Worm (Caenorhabditis elegans) whole organism, L1 larva: ENCODE data around the gene F36A4.3.

Experiments used
- C34B4.2 ChIP-seq: sonication (generic microtip); optimal IDR thresholded peaks from 2 replicates; lab custom pipeline; 2017; ENCODE audit warnings: mild to moderate bottlenecking, missing genetic modification characterization, missing compliant biosample characterization
- Y116A8C.19 ChIP-seq: sonication (generic microtip); optimal IDR thresholded peaks from 2 replicates; lab custom pipeline; 2016; ENCODE audit warnings: missing compliant biosample characterization, missing genetic modification characterization, borderline replicate concordance
- aha-1 ChIP-seq: fragments of 150-350 bp; optimal IDR thresholded peaks from 2 replicates; lab custom pipeline; 2014; ENCODE audit warnings: missing biosample characterization, missing genetic modification characterization
- alr-1 ChIP-seq: fragments of 200-800 bp; sonication (Bioruptor generic); optimal IDR thresholded peaks from 2 replicates; lab custom pipeline; 2018; ENCODE audit warnings: borderline replicate concordance, mild to moderate bottlenecking, missing genetic modification characterization, missing compliant biosample characterization
- aly-2 ChIP-seq: fragments of 150-350 bp; optimal IDR thresholded peaks from 2 replicates; lab custom pipeline; 2014; ENCODE audit warnings: missing biosample characterization, missing genetic modification characterization
- ama-1 ChIP-seq: fragments of 150-350 bp; optimal IDR thresholded peaks from 2 replicates; lab custom pipeline; 2014
- ceh-8 ChIP-seq: fragments of 200-800 bp; sonication (Bioruptor generic); optimal IDR thresholded peaks from 2 replicates; lab custom pipeline; 2018; ENCODE audit warnings: mild to moderate bottlenecking, missing genetic modification characterization, moderate library complexity, missing compliant biosample characterization
- ceh-82 ChIP-seq, 3 experiments: fragments of 150-350 bp in 1 of 3; sonication (generic microtip) in 2 of 3; optimal IDR thresholded peaks; 2 replicates each; lab custom pipeline; 2014 to 2017; ENCODE audit warnings: missing biosample characterization in 3 of 3, missing genetic modification characterization in 3 of 3
- ceh-90 ChIP-seq: sonication (generic microtip); optimal IDR thresholded peaks from 2 replicates; lab custom pipeline; 2016; ENCODE audit warnings: missing genetic modification characterization, missing compliant biosample characterization
- ces-1 ChIP-seq: fragments of 150-350 bp; optimal IDR thresholded peaks from 2 replicates; lab custom pipeline; 2014; ENCODE audit warnings: missing biosample characterization, missing genetic modification reagents, missing genetic modification characterization
- dpl-1 ChIP-seq, 3 experiments: fragments of 150-350 bp in 2 of 3; sonication (generic microtip) in 1 of 3; optimal IDR thresholded peaks; 2 replicates each; lab custom pipeline; 2014 to 2017; ENCODE audit warnings: missing biosample characterization in 3 of 3, missing genetic modification characterization in 3 of 3, missing genetic modification reagents in 3 of 3
- dsc-1 ChIP-seq: sonication (generic microtip); optimal IDR thresholded peaks from 2 replicates; lab custom pipeline; 2016; ENCODE audit warnings: mild to moderate bottlenecking, missing genetic modification characterization, missing compliant biosample characterization
- efl-1 ChIP-seq, 4 experiments: fragments of 150-350 bp; optimal IDR thresholded peaks in 3 of 4; peaks in 1 of 4; 1 replicate in 1 of 4; 2 replicates in 3 of 4; lab custom pipeline; 2014; ENCODE audit warnings: missing biosample characterization in 2 of 4, missing genetic modification characterization in 2 of 4, missing genetic modification reagents in 2 of 4
- efl-3 ChIP-seq: fragments of 200-800 bp; sonication (Bioruptor generic); optimal IDR thresholded peaks from 2 replicates; lab custom pipeline; 2018; ENCODE audit warnings: mild to moderate bottlenecking, missing genetic modification characterization, missing compliant biosample characterization
- egl-13 ChIP-seq: sonication (generic microtip); optimal IDR thresholded peaks from 2 replicates; lab custom pipeline; 2016; ENCODE audit warnings: missing genotype, missing genetic modification reagents, missing genetic modification characterization, missing compliant biosample characterization
- elt-3 ChIP-seq, 6 experiments: fragments of 150-350 bp in 1 of 6; sonication (generic microtip); optimal IDR thresholded peaks; 2 replicates each; lab custom pipeline; 2017 to 2018; ENCODE audit warnings: missing biosample characterization in 6 of 6, missing genetic modification characterization in 6 of 6, inconsistent platforms in 1 of 6
- ets-5 ChIP-seq: fragments of 200-800 bp; sonication (Bioruptor generic); IDR thresholded peaks from 2 replicates; pipeline ENCODE4 v1.3.6; 2022; ENCODE audit warnings: missing genetic modification characterization, missing compliant biosample characterization
- fkh-4 ChIP-seq: sonication (generic microtip); optimal IDR thresholded peaks from 2 replicates; lab custom pipeline; 2016; ENCODE audit warnings: missing compliant biosample characterization, missing genetic modification characterization, borderline replicate concordance
- fos-1 ChIP-seq: fragments of 150-350 bp; optimal IDR thresholded peaks from 2 replicates; lab custom pipeline; 2014; ENCODE audit warnings: missing biosample characterization, missing genetic modification characterization
- hlh-4 ChIP-seq: sonication (generic microtip); optimal IDR thresholded peaks from 2 replicates; lab custom pipeline; 2016; ENCODE audit warnings: mild to moderate bottlenecking, missing genetic modification characterization, missing compliant biosample characterization
- isw-1 ChIP-seq: fragments of 200-800 bp; sonication (Bioruptor generic); IDR thresholded peaks from 2 replicates; pipeline ENCODE4 v1.3.6; 2022; ENCODE audit warnings: missing genetic modification characterization, missing compliant biosample characterization
- jun-1 ChIP-seq: fragments of 150-350 bp; optimal IDR thresholded peaks from 2 replicates; lab custom pipeline; 2014; ENCODE audit warnings: missing biosample characterization, missing genetic modification reagents, missing genetic modification characterization
- lin-35 ChIP-seq, 2 experiments: fragments of 150-350 bp; optimal IDR thresholded peaks; 2 replicates each; lab custom pipeline; 2014; ENCODE audit warnings: missing biosample characterization in 2 of 2, missing genetic modification characterization in 2 of 2, missing genetic modification reagents in 2 of 2
- lin-39 ChIP-seq: fragments of 150-350 bp; optimal IDR thresholded peaks from 2 replicates; lab custom pipeline; 2014; ENCODE audit warnings: missing biosample characterization, missing genetic modification reagents, missing genetic modification characterization
- lsy-2 ChIP-seq, 2 experiments: fragments of 150-350 bp; optimal IDR thresholded peaks; 2 replicates each; lab custom pipeline; 2014; ENCODE audit warnings: missing biosample characterization in 2 of 2, missing genetic modification characterization in 2 of 2
- mdl-1 ChIP-seq, 2 experiments: fragments of 150-350 bp; optimal IDR thresholded peaks; 2 replicates each; lab custom pipeline; 2014 to 2017; ENCODE audit warnings: missing biosample characterization in 2 of 2, missing genetic modification characterization in 2 of 2, inconsistent platforms in 1 of 2
- mef-2 ChIP-seq: fragments of 150-350 bp; optimal IDR thresholded peaks from 2 replicates; lab custom pipeline; 2014; ENCODE audit warnings: missing biosample characterization, missing genetic modification characterization
- mep-1 ChIP-seq: fragments of 150-350 bp; optimal IDR thresholded peaks from 2 replicates; lab custom pipeline; 2014; ENCODE audit warnings: missing biosample characterization, missing genetic modification characterization
- nhr-11 ChIP-seq: fragments of 150-350 bp; optimal IDR thresholded peaks from 2 replicates; lab custom pipeline; 2014; ENCODE audit warnings: missing biosample characterization, missing genetic modification characterization
- nhr-12 ChIP-seq: sonication (generic microtip); optimal IDR thresholded peaks from 2 replicates; lab custom pipeline; 2017; ENCODE audit warnings: missing biosample characterization, missing genetic modification characterization
- nhr-19 ChIP-seq: fragments of 200-800 bp; sonication (Bioruptor generic); conservative IDR thresholded peaks from 2 replicates; pipeline ENCODE4 v1.3.6; 2022; ENCODE audit warnings: missing genetic modification characterization, missing compliant biosample characterization
- nhr-20 ChIP-seq: sonication (generic microtip); optimal IDR thresholded peaks from 2 replicates; lab custom pipeline; 2016; ENCODE audit warnings: mild to moderate bottlenecking, missing genetic modification characterization, missing compliant biosample characterization
- nhr-237 ChIP-seq: fragments of 150-350 bp; optimal IDR thresholded peaks from 2 replicates; lab custom pipeline; 2014; ENCODE audit warnings: missing biosample characterization, missing genetic modification characterization
- nhr-28 ChIP-seq: fragments of 150-350 bp; optimal IDR thresholded peaks from 2 replicates; lab custom pipeline; 2014; ENCODE audit warnings: missing biosample characterization, missing genetic modification characterization
- nhr-47 ChIP-seq: sonication (generic microtip); optimal IDR thresholded peaks from 2 replicates; lab custom pipeline; 2016; ENCODE audit warnings: mild to moderate bottlenecking, missing genetic modification characterization, moderate library complexity, missing compliant biosample characterization
- nhr-76 ChIP-seq: sonication (generic microtip); optimal IDR thresholded peaks from 2 replicates; lab custom pipeline; 2017; ENCODE audit warnings: missing biosample characterization, missing genetic modification characterization
- nhr-85 ChIP-seq: sonication (generic microtip); peaks from one replicate; lab custom pipeline; 2016; ENCODE audit warnings: missing genetic modification characterization, inconsistent platforms, missing compliant biosample characterization
- nhr-90 ChIP-seq: sonication (generic microtip); optimal IDR thresholded peaks from 2 replicates; lab custom pipeline; 2016; ENCODE audit warnings: mild to moderate bottlenecking, missing genetic modification characterization, missing compliant biosample characterization; ENCODE audit not compliant: poor library complexity
- pax-3 ChIP-seq: fragments of 200-800 bp; sonication (Bioruptor generic); optimal IDR thresholded peaks from 2 replicates; lab custom pipeline; 2018; ENCODE audit warnings: mild to moderate bottlenecking, missing genetic modification characterization, moderate library complexity, missing compliant biosample characterization
- pqm-1 ChIP-seq: sonication (generic microtip); optimal IDR thresholded peaks from 3 replicates; lab custom pipeline; 2017; ENCODE audit warnings: missing biosample characterization, missing genetic modification characterization
- skn-1 ChIP-seq: fragments of 150-350 bp; optimal IDR thresholded peaks from 2 replicates; lab custom pipeline; 2014; ENCODE audit warnings: missing biosample characterization, missing genetic modification characterization
- sox-4 ChIP-seq: sonication (generic microtip); optimal IDR thresholded peaks from 2 replicates; lab custom pipeline; 2016; ENCODE audit warnings: missing genetic modification characterization, missing compliant biosample characterization
- sup-37 ChIP-seq: fragments of 200-800 bp; sonication (Bioruptor generic); optimal IDR thresholded peaks from 2 replicates; lab custom pipeline; 2018; ENCODE audit warnings: mild to moderate bottlenecking, missing genetic modification characterization, missing compliant biosample characterization
- swsn-7 ChIP-seq: sonication (generic microtip); optimal IDR thresholded peaks from 2 replicates; lab custom pipeline; 2016; ENCODE audit warnings: missing genetic modification characterization, missing compliant biosample characterization
- tbx-2 ChIP-seq: sonication (generic microtip); optimal IDR thresholded peaks from 2 replicates; lab custom pipeline; 2016; ENCODE audit warnings: missing genetic modification characterization, missing compliant biosample characterization
- tlp-1 ChIP-seq: fragments of 150-350 bp; optimal IDR thresholded peaks from 2 replicates; lab custom pipeline; 2014; ENCODE audit warnings: missing biosample characterization, missing genetic modification characterization
- unc-130 ChIP-seq: fragments of 150-350 bp; optimal IDR thresholded peaks from 2 replicates; lab custom pipeline; 2017; ENCODE audit warnings: missing biosample characterization, missing genetic modification characterization, inconsistent platforms
- unc-30 ChIP-seq: sonication (generic microtip); optimal IDR thresholded peaks from 2 replicates; lab custom pipeline; 2017; ENCODE audit warnings: missing biosample characterization, missing genetic modification characterization
- unc-62 ChIP-seq: fragments of 150-350 bp; optimal IDR thresholded peaks from 2 replicates; lab custom pipeline; 2014; ENCODE audit warnings: missing biosample characterization, missing genetic modification reagents, missing genetic modification characterization
- unc-98 ChIP-seq: fragments of 200-800 bp; sonication (Bioruptor generic); IDR thresholded peaks from 2 replicates; pipeline ENCODE4 v1.3.6; 2022; ENCODE audit warnings: missing genetic modification characterization, missing compliant biosample characterization
- vab-15 ChIP-seq: sonication (generic microtip); optimal IDR thresholded peaks from 2 replicates; lab custom pipeline; 2017; ENCODE audit warnings: missing genotype, mild to moderate bottlenecking, missing genetic modification characterization, missing compliant biosample characterization
- xbp-1 ChIP-seq: sonication (generic microtip); optimal IDR thresholded peaks from 2 replicates; lab custom pipeline; 2016; ENCODE audit warnings: missing genetic modification characterization, missing compliant biosample characterization
- ztf-11 ChIP-seq, 2 experiments: sonication (generic microtip); optimal IDR thresholded peaks; 2 replicates each; lab custom pipeline; 2016 to 2017; ENCODE audit warnings: missing genetic modification characterization in 2 of 2, missing biosample characterization in 1 of 2, missing compliant biosample characterization in 1 of 2
- ztf-4 ChIP-seq: fragments of 150-350 bp; optimal IDR thresholded peaks from 2 replicates; lab custom pipeline; 2014; ENCODE audit warnings: missing biosample characterization, missing genetic modification characterization

F36A4.3 gene

DNA sequence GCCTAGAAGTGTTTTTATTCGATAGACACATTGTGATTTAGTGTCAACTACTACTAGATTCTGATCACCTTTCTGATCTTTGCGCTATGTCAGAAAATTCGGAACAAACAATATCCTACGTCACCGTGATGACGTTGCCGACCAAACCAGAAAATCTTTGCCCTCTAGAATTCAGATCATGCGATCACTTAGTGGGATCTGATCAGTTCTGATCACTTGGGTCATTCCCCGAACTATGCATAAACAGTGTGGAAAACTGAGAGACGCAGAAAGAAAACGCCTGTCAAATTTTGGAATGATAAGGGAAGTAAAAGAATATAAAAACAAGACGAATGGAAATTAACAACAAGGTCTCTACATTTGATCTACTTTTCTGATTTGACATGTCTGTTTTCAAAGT is 25.1 kb downstream of the F36A4.3 start, which contains the start of gene F15E6.3:
F15E6.3 (plus strand) TSS at position 344 of the 400 bp plus-strand sequence.
- TF ChIP-seq aly-2 (no peak), tbx-2 (tag; lab: Kevin White, UChicago) (peak; percentile 46), ets-5 (no peak), pax-3 (tag; lab: Kevin White, UChicago) (no peak), xbp-1 (tag; lab: Kevin White, UChicago) (peak; percentile 32), lin-35 (GFP tag; optimal IDR thresholded peaks at IDR 0.05; lab: Kevin White, UChicago) (peak in 1 of 2 experiments; percentile 60), nhr-237 (tag; lab: Kevin White, UChicago) (no peak), nhr-19 (peak; percentile 40), unc-30 (tag; lab: Kevin White, UChicago) (no peak), mdl-1 (tag; optimal IDR thresholded peaks at IDR 0.05; lab: Kevin White, UChicago) (peak in 1 of 2 experiments; percentile 66), ceh-82 (tag; optimal IDR thresholded peaks at IDR 0.05; lab: Kevin White, UChicago) (no peak), tlp-1 (tag; lab: Kevin White, UChicago) (no peak), nhr-90 (tag; lab: Kevin White, UChicago) (peak; percentile 24), nhr-11 (no peak), unc-62 (GFP tag; lab: Kevin White, UChicago) (no peak), nhr-20 (tag; lab: Kevin White, UChicago) (peak; percentile 79), nhr-76 (tag; lab: Kevin White, UChicago) (no peak), skn-1 (tag; lab: Kevin White, UChicago) (no peak), fkh-4 (no peak), dsc-1 (tag; lab: Kevin White, UChicago) (no peak), sox-4 (tag; lab: Kevin White, UChicago) (no peak), jun-1 (no peak), lin-39 (tag; lab: Kevin White, UChicago) (no peak), ces-1 (GFP tag; lab: Kevin White, UChicago) (no peak), pqm-1 (tag; lab: Kevin White, UChicago) (no peak), unc-130 (tag; lab: Kevin White, UChicago) (peak; percentile 39), lsy-2 (tag; optimal IDR thresholded peaks at IDR 0.05; lab: Kevin White, UChicago) (peak in 1 of 2 experiments; percentile 42), ztf-11 (tag; optimal IDR thresholded peaks at IDR 0.05; lab: Kevin White, UChicago) (no peak), vab-15 (no peak), nhr-12 (tag; lab: Kevin White, UChicago) (no peak), alr-1 (tag; lab: Kevin White, UChicago) (no peak), nhr-28 (no peak), mef-2 (tag; lab: Kevin White, UChicago) (no peak), hlh-4 (no peak), C34B4.2 (tag; lab: Kevin White, UChicago) (no peak), ama-1 (lab: Kevin White, UChicago) (no peak), Y116A8C.19 (tag; lab: Kevin White, UChicago) (no peak), ceh-90 (tag; lab: Kevin White, UChicago) (no peak), aha-1 (tag; lab: Kevin White, UChicago) (no peak), fos-1 (no peak), nhr-85 (tag; lab: Kevin White, UChicago) (peak; percentile 94), isw-1 (GFP tag; lab: Robert Waterston, UW) (no peak), unc-98 (GFP tag; lab: Robert Waterston, UW) (no peak), swsn-7 (tag; lab: Kevin White, UChicago) (no peak), dpl-1 (GFP tag; optimal IDR thresholded peaks at IDR 0.05; lab: Kevin White, UChicago) (no peak), efl-1 (optimal IDR thresholded peaks at IDR 0.05; lab: Kevin White, UChicago) (no peak), efl-1 (GFP tag; optimal IDR thresholded peaks at IDR 0.05 in 1 of 2; lab: Kevin White, UChicago) (no peak), efl-3 (no peak), nhr-47 (tag; lab: Kevin White, UChicago) (no peak), egl-13 (tag; lab: Kevin White, UChicago) (no peak), mep-1 (tag; lab: Kevin White, UChicago) (no peak), ztf-4 (tag; lab: Kevin White, UChicago) (no peak), ceh-8 (GFP tag; lab: Kevin White, UChicago) (no peak), elt-3 (tag; optimal IDR thresholded peaks at IDR 0.05; lab: Kevin White, UChicago) (peak in 4 of 6 experiments; percentile 57 to 97 (median 70)), sup-37 (GFP tag; lab: Kevin White, UChicago) (no peak)
